Worm (Caenorhabditis elegans): ENCODE data around the gene B0410.1.

- TF ChIP-seq nfya-1 (tag; optimal IDR thresholded peaks at IDR 0.05; ENCODE audit: borderline replicate concordance, insufficient read depth), result no peak
- TF ChIP-seq sea-2 (GFP tag; IDR thresholded peaks at IDR 0.05), result no peak
- TF ChIP-seq dox-1 (GFP tag; IDR thresholded peaks at IDR 0.05), result no peak
- TF ChIP-seq F52B5.7 (tag; optimal IDR thresholded peaks at IDR 0.05), result no peak
- no peak for TF ChIP-seq aptf-3 (GFP tag; IDR thresholded peaks at IDR 0.05)
- TF ChIP-seq bed-1 (GFP tag; IDR thresholded peaks at IDR 0.05), result no peak
- no peak for TF ChIP-seq mcd-1 (GFP tag; IDR thresholded peaks at IDR 0.05)
- TF ChIP-seq madf-8 (GFP tag; conservative IDR thresholded peaks at IDR 0.05), result no peak
- no peak for TF ChIP-seq nhr-179 (tag; optimal IDR thresholded peaks at IDR 0.05)
These were observed 4.2 kb upstream of the B0410.1 start for ce11 chrX:2890041-2890650.

Data from whole organism, young adult.